Comparison of ENCODE assay signal across 1 fruit fly cellular context in genomic region chr3R:8316344-8317105, dm6.
TF ChIP-seq lines count a peak whose summit lies in the region.

Gene Coq2 (minus strand): TSS chr3R:8316543.

TF ChIP-seq in whole organism, embryonic, 481 proteins besides CTCF, POLR2A, EP300 and RAD21 (continued from another document and continues in another):
- no peak for TF ChIP-seq fd64A (GFP tag; optimal IDR thresholded peaks at IDR 0.05; lab: Kevin White, UChicago)
- no peak for TF ChIP-seq slou (GFP tag; optimal IDR thresholded peaks at IDR 0.05; lab: Kevin White, UChicago)
- peak; percentile 77 for TF ChIP-seq CG3847 (GFP tag; IDR thresholded peaks at IDR 0.05; lab: Robert Waterston, UW)
- TF ChIP-seq h (optimal IDR thresholded peaks at IDR 0.05; lab: Kevin White, UChicago) = no peak
- TF ChIP-seq CG3726 (GFP tag; IDR thresholded peaks at IDR 0.05; lab: Robert Waterston, UW) = no peak
- no peak for TF ChIP-seq unc-4 (GFP tag; IDR thresholded peaks at IDR 0.05; lab: Robert Waterston, UW; ENCODE audit: partially characterized antibody)
- no peak for TF ChIP-seq Dad (GFP tag; optimal IDR thresholded peaks at IDR 0.05; lab: Kevin White, UChicago)
- no peak for TF ChIP-seq Oli (tag; optimal IDR thresholded peaks at IDR 0.05; lab: Kevin White, UChicago)
- TF ChIP-seq CG7357 (GFP tag; IDR thresholded peaks at IDR 0.05; lab: Robert Waterston, UW) = no peak
- TF ChIP-seq CG8478 (optimal IDR thresholded peaks at IDR 0.05; lab: Kevin White, UChicago) = no peak
- TF ChIP-seq Pdp1 (GFP tag; optimal IDR thresholded peaks at IDR 0.05; lab: Kevin White, UChicago) = peak in 1 of 2 experiments; percentile 18
- no peak for TF ChIP-seq CG14014 (GFP tag; IDR thresholded peaks at IDR 0.05; lab: Robert Waterston, UW)
- no peak for TF ChIP-seq gt (GFP tag; IDR thresholded peaks at IDR 0.05; lab: Robert Waterston, UW)
- TF ChIP-seq kni (GFP tag; optimal IDR thresholded peaks at IDR 0.05; lab: Kevin White, UChicago) = no peak
- no peak for TF ChIP-seq peb (GFP tag; IDR thresholded peaks at IDR 0.05; lab: Robert Waterston, UW)
- no peak for TF ChIP-seq gcm (GFP tag; optimal IDR thresholded peaks at IDR 0.05; lab: Kevin White, UChicago)
- no peak for TF ChIP-seq CG17385 (GFP tag; optimal IDR thresholded peaks at IDR 0.05; lab: Kevin White, UChicago)
- TF ChIP-seq CG34422 (GFP tag; IDR thresholded peaks at IDR 0.05; lab: Robert Waterston, UW) = no peak
- no peak for TF ChIP-seq Doc2 (GFP tag; IDR thresholded peaks at IDR 0.05; lab: Robert Waterston, UW)
- no peak for TF ChIP-seq wdn (GFP tag; IDR thresholded peaks at IDR 0.05; lab: Robert Waterston, UW)
- no peak for TF ChIP-seq CG9437 (GFP tag; optimal IDR thresholded peaks at IDR 0.05; lab: Kevin White, UChicago)
- TF ChIP-seq NC2α (GFP tag; optimal IDR thresholded peaks at IDR 0.05; lab: Kevin White, UChicago) = no peak
- TF ChIP-seq CG8924 (tag; optimal IDR thresholded peaks at IDR 0.05; lab: Kevin White, UChicago) = no peak
- TF ChIP-seq H2.0 (GFP tag; IDR thresholded peaks at IDR 0.05; lab: Robert Waterston, UW) = no peak
- no peak for TF ChIP-seq CG2712 (tag; optimal IDR thresholded peaks at IDR 0.05; lab: Kevin White, UChicago)
- peak; percentile 14 for TF ChIP-seq Nf-YB (GFP tag; optimal IDR thresholded peaks at IDR 0.05; lab: Kevin White, UChicago)
- TF ChIP-seq NC2β (GFP tag; optimal IDR thresholded peaks at IDR 0.05; lab: Kevin White, UChicago) = no peak
- no peak for TF ChIP-seq lov (optimal IDR thresholded peaks at IDR 0.05; lab: Kevin White, UChicago)
- no peak for TF ChIP-seq lov (GFP tag; IDR thresholded peaks at IDR 0.05; lab: Robert Waterston, UW)
- no peak for TF ChIP-seq Poxn (GFP tag; IDR thresholded peaks at IDR 0.05; lab: Robert Waterston, UW)
- TF ChIP-seq CG6813 (GFP tag; optimal IDR thresholded peaks at IDR 0.05; lab: Kevin White, UChicago) = no peak
- TF ChIP-seq CG30020 (tag; optimal IDR thresholded peaks at IDR 0.05; lab: Kevin White, UChicago) = no peak
- no peak for TF ChIP-seq ash1 (GFP tag; optimal IDR thresholded peaks at IDR 0.05; lab: Kevin White, UChicago)
- TF ChIP-seq CG12155 (GFP tag; optimal IDR thresholded peaks at IDR 0.05; lab: Kevin White, UChicago) = no peak
- no peak for TF ChIP-seq pfk (GFP tag; optimal IDR thresholded peaks at IDR 0.05; lab: Kevin White, UChicago)
- TF ChIP-seq maf-S (GFP tag; optimal IDR thresholded peaks at IDR 0.05; lab: Kevin White, UChicago) = no peak
- TF ChIP-seq Dip3 (GFP tag; optimal IDR thresholded peaks at IDR 0.05; lab: Kevin White, UChicago) = no peak
- TF ChIP-seq Atf6 (GFP tag; IDR thresholded peaks at IDR 0.05; lab: Robert Waterston, UW) = no peak
- TF ChIP-seq nom (GFP tag; optimal IDR thresholded peaks at IDR 0.05; lab: Kevin White, UChicago) = no peak
- peak; percentile 16 for TF ChIP-seq CG9797 (GFP tag; optimal IDR thresholded peaks at IDR 0.05; lab: Kevin White, UChicago)
- TF ChIP-seq CG11696 (GFP tag; IDR thresholded peaks at IDR 0.05; lab: Robert Waterston, UW) = no peak
- TF ChIP-seq CG11093 (GFP tag; IDR thresholded peaks at IDR 0.05; lab: Robert Waterston, UW) = no peak
- no peak for TF ChIP-seq sens (GFP tag; lab: Kevin White, UChicago)
- no peak for TF ChIP-seq so (GFP tag; IDR thresholded peaks at IDR 0.05; lab: Robert Waterston, UW)
- no peak for TF ChIP-seq repo (GFP tag; optimal IDR thresholded peaks at IDR 0.05; lab: Kevin White, UChicago)
- TF ChIP-seq Fer2 (tag; optimal IDR thresholded peaks at IDR 0.05; lab: Kevin White, UChicago) = no peak
- no peak for TF ChIP-seq org-1 (GFP tag; optimal IDR thresholded peaks at IDR 0.05; lab: Kevin White, UChicago)
- no peak for TF ChIP-seq CG12236 (GFP tag; optimal IDR thresholded peaks at IDR 0.05; lab: Kevin White, UChicago)
- no peak for TF ChIP-seq ac (GFP tag; optimal IDR thresholded peaks at IDR 0.05; lab: Kevin White, UChicago)
- no peak for TF ChIP-seq ci (GFP tag; IDR thresholded peaks at IDR 0.05; lab: Robert Waterston, UW)
- TF ChIP-seq Neu2 (GFP tag; optimal IDR thresholded peaks at IDR 0.05; lab: Kevin White, UChicago; ENCODE audit: borderline replicate concordance) = no peak
- no peak for TF ChIP-seq CG12104 (GFP tag; optimal IDR thresholded peaks at IDR 0.05; lab: Kevin White, UChicago)
- no peak for TF ChIP-seq ind (GFP tag; optimal IDR thresholded peaks at IDR 0.05; lab: Kevin White, UChicago)
- no peak for TF ChIP-seq Mad (GFP tag; optimal IDR thresholded peaks at IDR 0.05; lab: Kevin White, UChicago)
- no peak for TF ChIP-seq CG30403 (GFP tag; optimal IDR thresholded peaks at IDR 0.05; lab: Kevin White, UChicago)
- no peak for TF ChIP-seq CG31224 (GFP tag; IDR thresholded peaks at IDR 0.05; lab: Robert Waterston, UW)
- no peak for TF ChIP-seq CG31441 (GFP tag; IDR thresholded peaks at IDR 0.05; lab: Robert Waterston, UW)
- TF ChIP-seq E2f2 (GFP tag; IDR thresholded peaks at IDR 0.05; lab: Robert Waterston, UW) = peak; percentile 96
- no peak for TF ChIP-seq jumu (GFP tag; optimal IDR thresholded peaks at IDR 0.05; lab: Kevin White, UChicago)
- no peak for TF ChIP-seq CG13624 (GFP tag; optimal IDR thresholded peaks at IDR 0.05; lab: Kevin White, UChicago)
- TF ChIP-seq CG2875 (GFP tag; optimal IDR thresholded peaks at IDR 0.05; lab: Kevin White, UChicago) = no peak
- no peak for TF ChIP-seq CG12071 (GFP tag; optimal IDR thresholded peaks at IDR 0.05; lab: Kevin White, UChicago)
- no peak for TF ChIP-seq Optix (GFP tag; IDR thresholded peaks at IDR 0.05; lab: Robert Waterston, UW)
- no peak for TF ChIP-seq ken (GFP tag; IDR thresholded peaks at IDR 0.05; lab: Robert Waterston, UW)
- no peak for TF ChIP-seq Side (GFP tag; optimal IDR thresholded peaks at IDR 0.05; lab: Kevin White, UChicago)
- TF ChIP-seq CG6654 (GFP tag; optimal IDR thresholded peaks at IDR 0.05; lab: Kevin White, UChicago) = no peak
- TF ChIP-seq cad (GFP tag; optimal IDR thresholded peaks at IDR 0.05; lab: Kevin White, UChicago) = no peak
- TF ChIP-seq hkb (optimal IDR thresholded peaks at IDR 0.05; lab: Kevin White, UChicago) = peak; percentile 42
- TF ChIP-seq hkb (GFP tag; IDR thresholded peaks at IDR 0.05; lab: Robert Waterston, UW) = no peak
- no peak for TF ChIP-seq CG9215 (GFP tag; IDR thresholded peaks at IDR 0.05; lab: Robert Waterston, UW)
- TF ChIP-seq MBD-R2 (GFP tag; IDR thresholded peaks at IDR 0.05; lab: Robert Waterston, UW) = peak; percentile 82
- TF ChIP-seq CG5180 (GFP tag; optimal IDR thresholded peaks at IDR 0.05; lab: Kevin White, UChicago) = no peak
- TF ChIP-seq CG17568 (GFP tag; optimal IDR thresholded peaks at IDR 0.05; lab: Kevin White, UChicago) = no peak
- TF ChIP-seq CG7745 (tag; optimal IDR thresholded peaks at IDR 0.05; lab: Kevin White, UChicago) = no peak
- TF ChIP-seq PHDP (tag; optimal IDR thresholded peaks at IDR 0.05; lab: Kevin White, UChicago) = no peak
- TF ChIP-seq Elba2 (GFP tag; optimal IDR thresholded peaks at IDR 0.05; lab: Kevin White, UChicago) = no peak
- TF ChIP-seq CG16813 (GFP tag; IDR thresholded peaks at IDR 0.05; lab: Robert Waterston, UW; ENCODE audit: partially characterized antibody) = no peak
- TF ChIP-seq Rfx (GFP tag; IDR thresholded peaks at IDR 0.05; lab: Robert Waterston, UW) = 0 out of 2 replicates have a peak, but pooled peaks have one; percentile 32
- TF ChIP-seq z (GFP tag; IDR thresholded peaks at IDR 0.05; lab: Robert Waterston, UW) = no peak
- TF ChIP-seq CG12391 (tag; optimal IDR thresholded peaks at IDR 0.05; lab: Kevin White, UChicago) = no peak
- peak; percentile 25 for TF ChIP-seq CG12659 (GFP tag; optimal IDR thresholded peaks at IDR 0.05; lab: Kevin White, UChicago)
- TF ChIP-seq kah (GFP tag; optimal IDR thresholded peaks at IDR 0.05; lab: Kevin White, UChicago) = no peak
- TF ChIP-seq Taf1 (GFP tag; IDR thresholded peaks at IDR 0.05; lab: Robert Waterston, UW) = no peak
- no peak for TF ChIP-seq Awh (GFP tag; IDR thresholded peaks at IDR 0.05; lab: Robert Waterston, UW)
- TF ChIP-seq dimm (GFP tag; IDR thresholded peaks at IDR 0.05; lab: Robert Waterston, UW) = no peak
- TF ChIP-seq knrl (GFP tag; IDR thresholded peaks at IDR 0.05; lab: Robert Waterston, UW; ENCODE audit: partially characterized antibody) = peak; percentile 28; the same call in 1 of the 3 replicates
- no peak for TF ChIP-seq Max (GFP tag; optimal IDR thresholded peaks at IDR 0.05; lab: Kevin White, UChicago)
- no peak for TF ChIP-seq disco-r (GFP tag; optimal IDR thresholded peaks at IDR 0.05; lab: Kevin White, UChicago)
- no peak for TF ChIP-seq lola (GFP tag; optimal IDR thresholded peaks at IDR 0.05; lab: Kevin White, UChicago)
- no peak for TF ChIP-seq crp (GFP tag; optimal IDR thresholded peaks at IDR 0.05; lab: Kevin White, UChicago)
- TF ChIP-seq phol (tag; optimal IDR thresholded peaks at IDR 0.05; lab: Kevin White, UChicago) = peak; percentile 25
- TF ChIP-seq Hmr (GFP tag; optimal IDR thresholded peaks at IDR 0.05; lab: Kevin White, UChicago) = no peak
- peak; percentile 38 for TF ChIP-seq ewg (GFP tag; optimal IDR thresholded peaks at IDR 0.05; lab: Kevin White, UChicago)
- no peak for TF ChIP-seq Sox102F (GFP tag; optimal IDR thresholded peaks at IDR 0.05; lab: Kevin White, UChicago)
- TF ChIP-seq CG14710 (tag; optimal IDR thresholded peaks at IDR 0.05; lab: Kevin White, UChicago) = peak; percentile 29
- TF ChIP-seq CG18619 (GFP tag; optimal IDR thresholded peaks at IDR 0.05; lab: Kevin White, UChicago) = no peak
- no peak for TF ChIP-seq zen2 (GFP tag; IDR thresholded peaks at IDR 0.05; lab: Robert Waterston, UW; ENCODE audit: partially characterized antibody)
- TF ChIP-seq Hsf (GFP tag; optimal IDR thresholded peaks at IDR 0.05; lab: Kevin White, UChicago) = no peak
- TF ChIP-seq nmo (GFP tag; optimal IDR thresholded peaks at IDR 0.05; lab: Kevin White, UChicago) = peak; percentile 12
- no peak for TF ChIP-seq E2f1 (GFP tag; IDR thresholded peaks at IDR 0.05; lab: Robert Waterston, UW)
- TF ChIP-seq GATAe (GFP tag; conservative IDR thresholded peaks at IDR 0.05; lab: Robert Waterston, UW) = peak; percentile 24; the same call in 1 of the 2 replicates
- no peak for TF ChIP-seq CG14860 (GFP tag; IDR thresholded peaks at IDR 0.05; lab: Robert Waterston, UW; ENCODE audit: partially characterized antibody)
- TF ChIP-seq run (tag; optimal IDR thresholded peaks at IDR 0.05; lab: Kevin White, UChicago) = no peak
- TF ChIP-seq her (GFP tag; optimal IDR thresholded peaks at IDR 0.05; lab: Kevin White, UChicago) = no peak
- peak; percentile 47; the same call in 1 of the 2 replicates for TF ChIP-seq Dref (GFP tag; IDR thresholded peaks at IDR 0.05; lab: Robert Waterston, UW)
- TF ChIP-seq sr (GFP tag; IDR thresholded peaks at IDR 0.05; lab: Robert Waterston, UW) = no peak
- TF ChIP-seq dpn (GFP tag; optimal IDR thresholded peaks at IDR 0.05; lab: Kevin White, UChicago) = no peak
- no peak for TF ChIP-seq esg (GFP tag; conservative IDR thresholded peaks at IDR 0.05; lab: Robert Waterston, UW)
- TF ChIP-seq CG10321 (GFP tag; IDR thresholded peaks at IDR 0.05; lab: Robert Waterston, UW) = no peak
- no peak for TF ChIP-seq ab (GFP tag; optimal IDR thresholded peaks at IDR 0.05; lab: Kevin White, UChicago)
- no peak for TF ChIP-seq lbe (GFP tag; optimal IDR thresholded peaks at IDR 0.05; lab: Kevin White, UChicago)
- no peak for TF ChIP-seq CG7786 (GFP tag; optimal IDR thresholded peaks at IDR 0.05; lab: Kevin White, UChicago)
- TF ChIP-seq vvl (GFP tag; IDR thresholded peaks at IDR 0.05; lab: Robert Waterston, UW) = peak; percentile 29; the same call in 1 of the 2 replicates
- TF ChIP-seq Xrp1 (GFP tag; IDR thresholded peaks at IDR 0.05; lab: Robert Waterston, UW) = no peak
- TF ChIP-seq dmrt11E (tag; optimal IDR thresholded peaks at IDR 0.05; lab: Kevin White, UChicago) = no peak
- no peak for TF ChIP-seq ERR (GFP tag; optimal IDR thresholded peaks at IDR 0.05; lab: Kevin White, UChicago)
- TF ChIP-seq ara (GFP tag; IDR thresholded peaks at IDR 0.05; lab: Robert Waterston, UW) = no peak
- TF ChIP-seq CG13894 (tag; optimal IDR thresholded peaks at IDR 0.05; lab: Kevin White, UChicago) = no peak
- TF ChIP-seq CG34376 (GFP tag; optimal IDR thresholded peaks at IDR 0.05; lab: Kevin White, UChicago) = no peak
- no peak for TF ChIP-seq corto (GFP tag; optimal IDR thresholded peaks at IDR 0.05; lab: Kevin White, UChicago)
- no peak for TF ChIP-seq ro (GFP tag; IDR thresholded peaks at IDR 0.05; lab: Robert Waterston, UW)
- no peak for TF ChIP-seq CG11085 (GFP tag; IDR thresholded peaks at IDR 0.05; lab: Robert Waterston, UW)
- TF ChIP-seq Atf3 (GFP tag; optimal IDR thresholded peaks at IDR 0.05; lab: Kevin White, UChicago) = no peak
- no peak for TF ChIP-seq Dip2 (GFP tag; IDR thresholded peaks at IDR 0.05; lab: Robert Waterston, UW)
- TF ChIP-seq tin (GFP tag; optimal IDR thresholded peaks at IDR 0.05; lab: Kevin White, UChicago) = no peak
- TF ChIP-seq Blimp-1 (GFP tag; optimal IDR thresholded peaks at IDR 0.05; lab: Kevin White, UChicago) = no peak
- TF ChIP-seq row (GFP tag; IDR thresholded peaks at IDR 0.05; lab: Robert Waterston, UW) = peak; percentile 28; the same call in 1 of the 3 replicates
- TF ChIP-seq CG7839 (tag; optimal IDR thresholded peaks at IDR 0.05; lab: Kevin White, UChicago) = no peak
- TF ChIP-seq CG18011 (GFP tag; optimal IDR thresholded peaks at IDR 0.05; lab: Kevin White, UChicago) = no peak
- no peak for TF ChIP-seq CG1529 (GFP tag; optimal IDR thresholded peaks at IDR 0.05; lab: Kevin White, UChicago)
- TF ChIP-seq Trl (optimal IDR thresholded peaks at IDR 0.05; lab: Kevin White, UChicago) = peak in 1 of 2 experiments; percentile 4
- no peak for TF ChIP-seq Trl (GFP tag; optimal IDR thresholded peaks at IDR 0.05; lab: Kevin White, UChicago)
- TF ChIP-seq gfzf (GFP tag; optimal IDR thresholded peaks at IDR 0.05; lab: Kevin White, UChicago) = peak; percentile 13
- TF ChIP-seq sisA (GFP tag; IDR thresholded peaks at IDR 0.05; lab: Robert Waterston, UW) = no peak
- no peak for TF ChIP-seq eve (GFP tag; optimal IDR thresholded peaks at IDR 0.05; lab: Kevin White, UChicago)
- TF ChIP-seq ftz-f1 (GFP tag; optimal IDR thresholded peaks at IDR 0.05; lab: Kevin White, UChicago) = no peak
- peak in 1 of 2 experiments; percentile 93 for TF ChIP-seq insv (GFP tag; optimal IDR thresholded peaks at IDR 0.05; lab: Kevin White, UChicago)
- no peak for TF ChIP-seq CG11398 (GFP tag; optimal IDR thresholded peaks at IDR 0.05; lab: Kevin White, UChicago)
- no peak for TF ChIP-seq fru (optimal IDR thresholded peaks at IDR 0.05; lab: Kevin White, UChicago)
- TF ChIP-seq CG18599 (GFP tag; optimal IDR thresholded peaks at IDR 0.05; lab: Kevin White, UChicago) = no peak
- peak; percentile 88 for TF ChIP-seq Myb (GFP tag; optimal IDR thresholded peaks at IDR 0.05; lab: Kevin White, UChicago)
